Fruit fly (Drosophila melanogaster) whole organism, embryonic: ENCODE measurements around the gene CG1632.
A peak's percentile ranks its signal among the peaks of the same experiment; 100 is the strongest.

Source experiments
- Ada2b ChIP-seq: fragments of 200-800 bp; sonication (Bioruptor generic); IDR thresholded peaks from 2 replicates; pipeline ENCODE4 v1.3.6; 2022; ENCODE audit warnings: missing biosample characterization, missing genetic modification characterization
- Bdp1 ChIP-seq: fragments of 200-800 bp; sonication (Bioruptor generic); optimal IDR thresholded peaks from 3 replicates; lab custom pipeline; 2016; ENCODE audit warnings: missing biosample characterization, missing genetic modification characterization
- CG10654 ChIP-seq: fragments of 200-800 bp; sonication (Bioruptor generic); optimal IDR thresholded peaks from 2 replicates; lab custom pipeline; 2016; ENCODE audit warnings: missing biosample characterization, missing genetic modification characterization
- CG11695 ChIP-seq: fragments of 200-800 bp; sonication (Bioruptor generic); IDR thresholded peaks from 3 replicates; pipeline ENCODE4 v1.3.6; 2022; ENCODE audit warnings: missing biosample characterization, missing genetic modification characterization
- CG12071 ChIP-seq: fragments of 200-800 bp; sonication (Bioruptor generic); optimal IDR thresholded peaks from 3 replicates; lab custom pipeline; 2018; ENCODE audit warnings: missing biosample characterization, mild to moderate bottlenecking, missing genetic modification characterization
- CG12104 ChIP-seq: fragments of 200-800 bp; sonication (Bioruptor generic); optimal IDR thresholded peaks from 3 replicates; lab custom pipeline; 2016; ENCODE audit warnings: missing biosample characterization, missing genetic modification characterization
- CG12942 ChIP-seq: fragments of 200-800 bp; sonication (Bioruptor generic); optimal IDR thresholded peaks from 3 replicates; lab custom pipeline; 2016; ENCODE audit warnings: missing biosample characterization, missing genetic modification characterization
- CG15073 ChIP-seq: fragments of 200-800 bp; sonication (Bioruptor generic); optimal IDR thresholded peaks from 2 replicates; lab custom pipeline; 2016; ENCODE audit warnings: missing biosample characterization, missing genetic modification characterization
- CG1647 ChIP-seq: fragments of 200-800 bp; sonication (Bioruptor generic); optimal IDR thresholded peaks from 3 replicates; lab custom pipeline; 2016; ENCODE audit warnings: missing biosample characterization, missing genetic modification characterization
- CG17568 ChIP-seq: fragments of 200-800 bp; sonication (Bioruptor generic); optimal IDR thresholded peaks from 2 replicates; lab custom pipeline; 2018; ENCODE audit warnings: missing biosample characterization, mild to moderate bottlenecking, missing genetic modification characterization, moderate library complexity
- CG18599 ChIP-seq: fragments of 200-800 bp; sonication (Bioruptor generic); optimal IDR thresholded peaks from 3 replicates; lab custom pipeline; 2017; ENCODE audit warnings: missing biosample characterization, missing genetic modification characterization, mild to moderate bottlenecking, moderate library complexity, missing genetic modification reagents
- CG2129 ChIP-seq: fragments of 200-800 bp; sonication (Bioruptor generic); IDR thresholded peaks from 2 replicates; pipeline ENCODE4 v1.3.6; 2022; ENCODE audit warnings: missing biosample characterization, missing genetic modification characterization; ENCODE audit not compliant: partially characterized antibody
- CG4328 ChIP-seq: fragments of 200-800 bp; sonication (Bioruptor generic); optimal IDR thresholded peaks from 3 replicates; lab custom pipeline; 2017; ENCODE audit warnings: missing biosample characterization, missing genetic modification reagents, missing genetic modification characterization
- CG6854 ChIP-seq: fragments of 200-800 bp; sonication (Bioruptor generic); optimal IDR thresholded peaks from 3 replicates; lab custom pipeline; 2017; ENCODE audit warnings: missing biosample characterization, mild to moderate bottlenecking, missing genetic modification characterization
- CG7745 ChIP-seq: fragments of 200-800 bp; sonication (Bioruptor generic); optimal IDR thresholded peaks from 2 replicates; lab custom pipeline; 2018; ENCODE audit warnings: missing biosample characterization, mild to moderate bottlenecking, missing genetic modification characterization, moderate library complexity
- CG8359 ChIP-seq: fragments of 200-800 bp; sonication (Bioruptor generic); optimal IDR thresholded peaks from 2 replicates; lab custom pipeline; 2017; ENCODE audit warnings: missing biosample characterization, mild to moderate bottlenecking, missing genetic modification characterization, borderline replicate concordance
- CG8924 ChIP-seq: fragments of 200-800 bp; optimal IDR thresholded peaks from 3 replicates; lab custom pipeline; 2019; ENCODE audit warnings: missing biosample characterization, mild to moderate bottlenecking, missing genetic modification characterization, moderate library complexity
- D19B ChIP-seq: fragments of 200-800 bp; sonication (Bioruptor generic); optimal IDR thresholded peaks from 2 replicates; lab custom pipeline; 2017; ENCODE audit warnings: missing biosample characterization, mild to moderate bottlenecking, missing genetic modification characterization
- Dfd ChIP-seq, 2 experiments: fragments of >200 bp; optimal IDR thresholded peaks; 2 replicates each; lab custom pipeline; 2017; ENCODE audit warnings: missing biosample characterization in 2 of 2, missing genetic modification characterization in 2 of 2
- Dref ChIP-seq: fragments of 200-800 bp; sonication (Bioruptor generic); IDR thresholded peaks from 2 replicates; pipeline ENCODE4 v1.3.6; 2022; ENCODE audit warnings: missing biosample characterization, missing genetic modification characterization
- Elba2 ChIP-seq: fragments of 200-800 bp; sonication (Bioruptor generic); optimal IDR thresholded peaks from 3 replicates; lab custom pipeline; 2016; ENCODE audit warnings: missing biosample characterization, missing genetic modification characterization
- GATAe ChIP-seq: fragments of 200-800 bp; sonication (Bioruptor generic); conservative IDR thresholded peaks from 2 replicates; pipeline ENCODE4 v1.3.6; 2022; ENCODE audit warnings: missing biosample characterization, missing genetic modification characterization
- HmgZ ChIP-seq: fragments of 200-800 bp; sonication (Bioruptor generic); optimal IDR thresholded peaks from 2 replicates; lab custom pipeline; 2018; ENCODE audit warnings: missing biosample characterization, mild to moderate bottlenecking, missing genetic modification characterization
- Hr3 ChIP-seq: fragments of 200-800 bp; sonication (Bioruptor generic); optimal IDR thresholded peaks from 3 replicates; lab custom pipeline; 2016; ENCODE audit warnings: missing biosample characterization, missing genetic modification characterization
- Hr39 ChIP-seq: fragments of >200 bp; optimal IDR thresholded peaks from 2 replicates; lab custom pipeline; 2017
- Kr ChIP-seq: fragments of 200-800 bp; sonication (Bioruptor generic); optimal IDR thresholded peaks from 2 replicates; lab custom pipeline; 2017; ENCODE audit warnings: missing biosample characterization, mild to moderate bottlenecking, missing genetic modification characterization
- Scr ChIP-seq: fragments of 200-800 bp; sonication (Bioruptor generic); IDR thresholded peaks from 2 replicates; pipeline ENCODE4 v1.3.6; 2022; ENCODE audit warnings: missing biosample characterization, missing genetic modification characterization; ENCODE audit not compliant: partially characterized antibody
- Sox102F ChIP-seq: fragments of 200-800 bp; sonication (Bioruptor generic); optimal IDR thresholded peaks from 2 replicates; lab custom pipeline; 2018; ENCODE audit warnings: missing biosample characterization, mild to moderate bottlenecking, missing genetic modification characterization, moderate library complexity
- ac ChIP-seq: fragments of 200-800 bp; sonication (Bioruptor generic); optimal IDR thresholded peaks from 3 replicates; lab custom pipeline; 2017; ENCODE audit warnings: missing biosample characterization, mild to moderate bottlenecking, missing genetic modification characterization
- bbx ChIP-seq: fragments of 200-800 bp; sonication (Bioruptor generic); IDR thresholded peaks from 2 replicates; pipeline ENCODE4 v1.3.6; 2022; ENCODE audit warnings: missing biosample characterization, missing genetic modification characterization; ENCODE audit not compliant: partially characterized antibody
- cas ChIP-seq: fragments of 200-800 bp; sonication (Bioruptor generic); IDR thresholded peaks from 2 replicates; pipeline ENCODE4 v1.3.6; 2022; ENCODE audit warnings: missing biosample characterization, missing genetic modification characterization
- cg ChIP-seq: fragments of 200-800 bp; sonication (Bioruptor generic); optimal IDR thresholded peaks from 3 replicates; lab custom pipeline; 2019; ENCODE audit warnings: missing biosample characterization, mild to moderate bottlenecking, missing genetic modification characterization, moderate library complexity
- crp ChIP-seq, 2 experiments: fragments of 200-800 bp; sonication (Bioruptor generic); optimal IDR thresholded peaks; 2 replicates in 1 of 2; 3 replicates in 1 of 2; lab custom pipeline; 2017; ENCODE audit warnings: missing biosample characterization in 2 of 2, missing genetic modification characterization in 2 of 2, mild to moderate bottlenecking in 1 of 2, moderate library complexity in 1 of 2
- fu2 ChIP-seq: fragments of 200-800 bp; sonication (Bioruptor generic); optimal IDR thresholded peaks from 2 replicates; lab custom pipeline; 2016; ENCODE audit warnings: missing biosample characterization, missing genetic modification characterization
- ham ChIP-seq: fragments of 200-800 bp; sonication (Bioruptor generic); IDR thresholded peaks from 2 replicates; pipeline ENCODE4 v1.3.6; 2022; ENCODE audit warnings: missing biosample characterization, missing genetic modification characterization
- knrl ChIP-seq: fragments of 200-800 bp; sonication (Bioruptor generic); IDR thresholded peaks from 3 replicates; pipeline ENCODE4 v1.3.6; 2022; ENCODE audit warnings: missing biosample characterization, missing genetic modification characterization; ENCODE audit not compliant: partially characterized antibody
- lola ChIP-seq, 3 experiments: fragments of >200 bp in 2 of 3; fragments of 200-800 bp in 1 of 3; sonication (Bioruptor generic) in 1 of 3; optimal IDR thresholded peaks; 2 replicates each; lab custom pipeline; 2017 to 2019; ENCODE audit warnings: missing biosample characterization in 3 of 3, missing genetic modification characterization in 3 of 3, mild to moderate bottlenecking in 1 of 3, moderate library complexity in 1 of 3
- maf-S ChIP-seq: fragments of 200-800 bp; sonication (Bioruptor generic); optimal IDR thresholded peaks from 2 replicates; lab custom pipeline; 2016; ENCODE audit warnings: missing biosample characterization, missing genetic modification characterization
- nau ChIP-seq: fragments of 200-800 bp; sonication (Bioruptor generic); optimal IDR thresholded peaks from 3 replicates; lab custom pipeline; 2017; ENCODE audit warnings: missing biosample characterization, mild to moderate bottlenecking, missing genetic modification characterization, missing genetic modification reagents
- scrt ChIP-seq: fragments of 200-800 bp; sonication (Bioruptor generic); optimal IDR thresholded peaks from 2 replicates; lab custom pipeline; 2018; ENCODE audit warnings: missing biosample characterization, mild to moderate bottlenecking, missing genetic modification characterization, moderate library complexity
- sens ChIP-seq: fragments of 200-800 bp; sonication (Bioruptor generic); peaks from one replicate; lab custom pipeline; 2016; ENCODE audit warnings: missing biosample characterization, missing genetic modification characterization
- shn ChIP-seq: fragments of 200-800 bp; sonication (Bioruptor generic); optimal IDR thresholded peaks from 3 replicates; lab custom pipeline; 2016; ENCODE audit warnings: missing biosample characterization, missing genetic modification characterization
- stwl ChIP-seq: fragments of 200-800 bp; sonication (Bioruptor generic); optimal IDR thresholded peaks from 3 replicates; lab custom pipeline; 2018; ENCODE audit warnings: missing biosample characterization, mild to moderate bottlenecking, missing genetic modification characterization, moderate library complexity
- sug ChIP-seq: fragments of 200-800 bp; optimal IDR thresholded peaks from 2 replicates; lab custom pipeline; 2019; ENCODE audit warnings: missing biosample characterization, mild to moderate bottlenecking, missing genetic modification characterization, moderate library complexity
- toy ChIP-seq: fragments of 200-800 bp; sonication (Bioruptor generic); IDR thresholded peaks from 2 replicates; pipeline ENCODE4 v1.3.6; 2022; ENCODE audit warnings: missing biosample characterization, missing genetic modification characterization
- wek ChIP-seq: fragments of 200-800 bp; sonication (Bioruptor generic); optimal IDR thresholded peaks from 3 replicates; lab custom pipeline; 2018; ENCODE audit warnings: missing biosample characterization, mild to moderate bottlenecking, missing genetic modification characterization, moderate library complexity

CG1632 gene

dm6 chrX:8285052-8285451 is 32.6 kb downstream of the CG1632 start:
- TF ChIP-seq Hr3 (GFP tag; lab: Kevin White, UChicago) (no peak), CG12071 (GFP tag; lab: Kevin White, UChicago) (no peak), Elba2 (GFP tag; lab: Kevin White, UChicago) (no peak), wek (GFP tag; lab: Kevin White, UChicago) (no peak), sens (GFP tag; lab: Kevin White, UChicago) (peak; percentile 61), CG18599 (GFP tag; lab: Kevin White, UChicago) (no peak), CG6854 (no peak)

dm6 chrX:8286859-8287258 is 34.4 kb downstream of the CG1632 start:
- peak; percentile 47 for TF ChIP-seq Hr39
- no peak for TF ChIP-seq sug
- peak; percentile 2 for TF ChIP-seq scrt (GFP tag; lab: Kevin White, UChicago)
- TF ChIP-seq CG4328 (GFP tag; lab: Kevin White, UChicago): no peak
- TF ChIP-seq CG11695: no peak

- TF ChIP-seq D19B (GFP tag; lab: Kevin White, UChicago) (peak; percentile 59), lola (GFP tag; optimal IDR thresholded peaks at IDR 0.05; lab: Kevin White, UChicago) (no peak), Kr (peak; percentile 57), knrl (GFP tag; lab: Robert Waterston, UW) (no peak), ham (GFP tag; lab: Robert Waterston, UW) (no peak), Sox102F (GFP tag; lab: Kevin White, UChicago) (no peak), Ada2b (GFP tag; lab: Robert Waterston, UW) (no peak), HmgZ (tag; lab: Kevin White, UChicago) (no peak), CG12942 (GFP tag; lab: Kevin White, UChicago) (no peak), crp (GFP tag; optimal IDR thresholded peaks at IDR 0.05; lab: Kevin White, UChicago) (peak in 1 of 2 experiments; percentile 53), nau (GFP tag; lab: Kevin White, UChicago) (peak; percentile 50), sens (GFP tag; lab: Kevin White, UChicago) (peak; percentile 83), Scr (GFP tag; lab: Robert Waterston, UW) (no peak), Dref (GFP tag; lab: Robert Waterston, UW) (no peak), maf-S (GFP tag; lab: Kevin White, UChicago) (no peak), stwl (tag; lab: Kevin White, UChicago) (no peak), bbx (no peak), fu2 (no peak), cas (GFP tag; lab: Robert Waterston, UW) (no peak), shn (GFP tag; lab: Kevin White, UChicago) (no peak), CG8359 (GFP tag; lab: Kevin White, UChicago) (no peak), CG1647 (no peak), ac (GFP tag; lab: Kevin White, UChicago) (peak; percentile 84), cg (no peak), CG8924 (tag; lab: Kevin White, UChicago) (no peak), CG7745 (tag; lab: Kevin White, UChicago) (no peak), Dfd (GFP tag; optimal IDR thresholded peaks at IDR 0.05; lab: Kevin White, UChicago) (peak; percentile 75 to 93), CG2129 (GFP tag; lab: Robert Waterston, UW) (no peak), CG15073 (GFP tag; lab: Kevin White, UChicago) (no peak), toy (GFP tag; lab: Robert Waterston, UW) (no peak), CG4328 (GFP tag; lab: Kevin White, UChicago) (no peak), CG12104 (no peak), CG10654 (GFP tag; lab: Kevin White, UChicago) (peak; percentile 61), Bdp1 (GFP tag; lab: Kevin White, UChicago) (no peak), GATAe (GFP tag; lab: Robert Waterston, UW) (no peak), CG17568 (GFP tag; lab: Kevin White, UChicago) (peak; percentile 6)
Observed at dm6 chrX:8294493-8295337, 42.2 kb downstream of the CG1632 start.
